Fruit fly (Drosophila melanogaster) whole organism, larva: ENCODE results near the gene Tfb5.
A peak's percentile ranks its signal among the peaks of the same experiment; 100 is the strongest.

Experiments used
- noc ChIP-seq: fragments of 200-800 bp; sonication (Bioruptor generic); optimal IDR thresholded peaks from 3 replicates; lab custom pipeline; 2019; ENCODE audit warnings: missing biosample characterization, mild to moderate bottlenecking, missing genetic modification characterization, moderate library complexity

Gene Tfb5

DNA sequence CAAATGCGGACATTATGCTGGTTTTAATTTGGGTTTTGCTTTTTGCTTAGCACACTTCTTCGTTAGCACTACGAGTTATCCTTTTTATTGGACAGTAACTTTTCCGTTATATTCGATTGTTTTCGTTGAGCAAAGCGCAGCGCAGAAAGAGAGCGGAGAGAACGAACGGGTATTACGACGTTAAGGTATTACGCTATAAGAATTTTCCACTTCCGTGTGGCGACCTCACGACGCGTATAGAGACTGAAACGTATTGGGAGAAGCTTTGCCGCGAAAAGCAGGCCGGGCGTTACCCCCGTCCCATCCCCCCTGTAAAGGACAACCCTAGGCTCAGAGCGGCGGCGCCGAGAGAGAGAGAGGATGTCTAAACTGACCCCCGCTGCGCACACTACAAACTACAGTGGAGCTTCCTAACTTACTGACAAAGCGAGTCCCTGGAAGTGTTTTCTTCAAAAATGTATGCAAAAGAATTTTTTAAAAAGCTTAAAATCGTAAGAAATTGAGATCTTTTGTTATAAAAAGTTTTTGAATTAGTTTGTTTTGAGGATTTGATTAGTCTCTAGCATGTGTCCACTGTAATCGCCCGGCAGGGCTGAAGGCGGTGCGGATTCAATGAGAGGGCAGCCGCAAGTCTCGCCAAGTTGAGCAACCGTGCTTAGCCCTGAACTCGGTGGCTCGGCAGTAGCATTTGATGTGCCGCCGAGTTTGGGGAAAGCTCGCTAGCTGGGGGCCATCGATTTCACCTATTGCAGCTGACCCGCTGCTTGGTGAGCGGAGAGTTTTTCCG, 5.8 kb downstream of the Tfb5 start:
- peak; percentile 87 for TF ChIP-seq noc (tag; lab: Kevin White, UChicago)

DNA sequence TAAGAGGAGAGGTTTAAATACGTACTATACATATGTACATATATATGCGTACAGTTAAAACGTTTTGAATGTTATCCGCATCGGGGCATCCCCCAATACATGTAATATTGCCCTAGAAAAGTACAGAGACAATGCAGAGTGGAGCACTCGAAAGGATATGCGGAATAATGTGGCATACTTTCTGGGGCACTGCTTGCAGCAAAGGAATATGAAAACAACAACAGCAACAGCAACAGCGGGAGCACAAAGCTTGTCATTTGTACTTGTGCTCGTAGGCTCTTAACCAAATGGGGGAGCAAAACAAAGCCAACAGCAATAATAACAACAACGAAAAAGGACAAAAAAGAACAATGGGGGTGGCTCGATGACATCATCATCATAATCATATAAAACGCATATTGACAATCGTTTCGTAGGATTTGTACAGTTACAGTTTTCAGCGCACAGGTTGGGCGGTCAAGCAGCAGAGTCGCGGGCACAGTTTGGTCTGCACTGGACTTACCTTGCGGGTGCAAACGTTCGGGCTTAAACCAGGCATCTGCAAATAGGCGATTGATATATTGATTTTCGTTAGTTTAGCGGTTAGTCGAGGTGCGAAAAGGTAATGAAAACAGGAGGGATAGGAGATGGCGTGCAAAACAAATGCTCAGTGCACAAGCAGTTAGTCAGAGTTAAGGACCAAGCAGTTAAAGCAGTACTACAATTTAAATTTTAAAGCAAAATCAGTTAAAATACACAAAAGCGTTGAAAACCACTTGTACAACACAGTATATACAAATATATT, 6.8 kb downstream of the Tfb5 start:
- TF ChIP-seq noc (tag; lab: Kevin White, UChicago), result no peak

DNA sequence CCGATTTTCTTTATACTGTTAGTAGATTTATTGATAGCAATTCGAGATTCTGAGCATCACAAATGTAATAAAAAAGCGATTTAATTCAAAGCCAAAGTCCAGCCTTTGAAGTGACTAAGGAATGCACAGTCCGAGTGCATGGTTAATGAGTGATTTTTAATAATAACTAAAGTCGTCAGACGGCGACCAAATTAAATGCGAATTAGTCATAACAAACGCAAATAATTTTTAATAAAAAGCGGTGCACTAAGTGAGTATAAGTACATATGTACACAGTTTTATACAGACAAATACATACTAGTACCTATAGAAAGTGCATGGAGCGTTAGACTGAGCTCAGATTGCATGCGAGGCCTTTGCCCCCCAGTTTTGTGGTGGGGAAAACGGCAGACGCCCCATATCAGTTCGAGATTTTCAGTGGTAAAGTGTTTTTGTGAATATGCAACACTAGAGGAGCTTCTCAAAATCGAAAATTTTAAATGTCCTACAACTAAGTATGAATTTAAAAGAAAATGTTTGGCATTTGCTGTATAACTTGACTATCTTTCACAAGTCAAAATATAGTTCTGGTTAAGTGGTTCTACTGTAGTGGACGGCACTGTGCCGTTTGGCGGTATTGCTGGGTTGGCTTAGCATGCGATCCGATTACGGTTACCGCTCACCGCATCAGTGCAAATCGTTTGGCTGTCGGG, 7.8 kb downstream of the Tfb5 start:
- TF ChIP-seq noc (tag; lab: Kevin White, UChicago), result no peak

DNA sequence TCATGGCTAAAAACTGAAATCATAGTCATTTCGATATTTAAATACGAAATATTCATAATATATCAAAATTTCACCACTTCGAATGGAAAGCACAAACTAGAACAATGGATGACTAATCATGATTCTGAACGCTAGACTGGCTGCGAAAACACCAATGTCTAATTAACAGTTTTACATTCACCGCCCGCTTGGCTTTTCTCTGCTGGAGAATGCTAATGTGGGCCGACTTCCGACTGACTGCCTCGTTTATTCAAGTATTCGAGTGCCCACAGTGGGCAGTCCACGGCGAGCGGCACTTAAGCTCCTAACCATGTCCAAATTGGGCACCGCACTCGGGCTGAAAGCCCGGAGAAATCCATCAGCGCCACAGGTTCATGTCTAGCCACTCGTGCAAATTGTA, 8.6 kb downstream of the Tfb5 start:
- no peak for TF ChIP-seq noc (tag; lab: Kevin White, UChicago)

DNA sequence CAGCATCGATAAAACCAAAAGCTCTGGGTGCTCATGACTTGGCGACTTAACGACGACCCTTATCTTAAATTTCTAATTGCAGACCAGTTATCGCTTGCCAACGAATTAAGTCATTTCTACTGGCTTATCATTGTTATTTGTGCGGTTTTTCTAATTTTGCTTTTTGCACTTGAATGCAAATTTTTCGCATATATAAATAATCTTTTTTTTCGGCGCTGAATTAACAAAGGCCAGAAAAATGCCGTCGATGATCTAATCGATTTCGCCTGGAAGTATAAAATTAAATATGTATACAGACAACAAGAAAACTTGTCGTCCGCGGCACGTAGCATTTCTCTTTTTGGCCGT, 9.1 kb downstream of the Tfb5 start:
- TF ChIP-seq noc (tag; lab: Kevin White, UChicago), result no peak

DNA sequence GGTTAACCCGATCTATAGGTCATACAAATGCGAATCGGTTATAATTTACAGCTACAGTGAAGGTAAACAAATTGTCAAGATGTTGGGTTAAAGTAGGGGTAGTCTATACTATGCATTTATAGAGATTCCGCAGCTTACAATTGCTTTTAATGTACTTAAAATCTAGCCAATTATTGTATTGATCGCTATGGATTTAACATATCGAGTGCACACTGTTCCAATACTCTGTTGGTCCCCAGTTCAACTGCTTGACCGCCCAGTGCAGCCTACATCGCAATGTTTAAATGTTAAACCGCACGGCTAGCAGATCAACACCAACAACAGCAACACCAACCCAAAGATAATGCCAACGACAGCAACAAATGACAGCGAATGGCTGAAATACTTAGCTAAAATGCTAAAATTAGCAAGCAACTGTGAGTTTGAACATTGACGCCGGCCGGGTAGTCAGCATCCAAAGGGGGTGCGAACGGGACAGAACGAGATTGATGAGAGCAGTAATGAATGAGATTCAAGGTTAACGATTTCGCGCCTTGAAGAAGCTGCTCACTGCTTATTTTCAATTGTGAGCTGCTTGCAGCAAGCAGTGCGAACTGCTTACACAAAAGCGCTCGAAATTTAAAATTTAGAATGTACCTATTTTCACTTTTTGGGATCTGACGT, 9.6 kb downstream of the Tfb5 start:
- no peak for TF ChIP-seq noc (tag; lab: Kevin White, UChicago)

DNA sequence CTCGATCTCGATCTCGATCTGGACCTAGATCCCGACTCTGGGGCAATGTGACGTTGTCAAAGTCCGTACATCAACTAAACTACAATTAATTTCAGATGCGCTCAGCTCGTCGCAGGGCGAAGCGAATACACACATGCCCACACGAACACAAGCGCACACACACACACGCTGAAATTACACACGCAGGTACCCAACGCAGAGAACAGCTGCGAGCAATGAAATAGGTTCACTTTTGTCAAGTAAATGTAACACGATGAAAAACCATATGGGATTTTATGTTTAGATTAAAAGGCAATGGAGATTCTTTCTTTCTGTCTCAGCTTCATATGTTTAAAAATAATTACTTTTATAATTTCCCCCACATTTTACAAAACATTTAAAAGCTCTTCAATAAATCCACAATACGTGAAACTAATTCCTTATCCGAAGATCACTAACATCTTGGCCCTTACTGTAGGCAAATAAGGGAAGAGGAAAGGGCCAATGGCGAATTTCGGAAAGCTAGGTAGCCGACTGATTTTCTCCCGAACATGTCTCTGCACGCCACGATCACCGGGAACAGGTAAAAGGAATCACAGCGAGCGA, 10.3 kb downstream of the Tfb5 start:
- peak; percentile 87 for TF ChIP-seq noc (tag; lab: Kevin White, UChicago)

DNA sequence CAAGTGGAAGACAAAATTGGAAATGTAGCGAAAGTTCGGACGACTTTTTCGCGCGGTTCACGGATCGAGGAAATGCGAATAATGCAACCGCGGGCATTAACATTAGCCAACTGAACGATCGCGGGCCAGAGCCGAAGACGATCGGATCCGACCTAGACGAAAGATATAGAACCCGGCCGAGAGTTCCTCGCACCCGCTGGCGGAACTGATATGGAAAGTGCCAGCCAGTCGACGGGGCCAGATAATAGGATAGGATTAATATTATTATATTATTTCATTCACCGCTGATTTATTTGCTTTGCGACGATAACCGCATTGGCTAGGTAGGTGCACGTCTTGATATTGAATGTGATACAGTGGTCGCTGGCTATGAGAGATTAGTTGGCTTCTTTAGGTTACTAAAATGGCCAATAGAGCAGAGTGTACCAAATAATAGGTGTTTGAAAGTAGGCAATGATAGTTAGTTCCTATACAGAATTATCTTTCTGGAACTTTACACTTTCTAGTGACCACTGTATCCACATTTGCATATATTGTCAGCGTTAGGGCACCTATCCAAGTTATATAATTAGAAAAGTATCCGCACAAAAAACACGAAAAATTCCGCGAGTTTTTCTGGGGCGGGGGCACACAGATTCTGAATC, 11.1 kb downstream of the Tfb5 start:
- TF ChIP-seq noc (tag; lab: Kevin White, UChicago), result peak; percentile 75

DNA sequence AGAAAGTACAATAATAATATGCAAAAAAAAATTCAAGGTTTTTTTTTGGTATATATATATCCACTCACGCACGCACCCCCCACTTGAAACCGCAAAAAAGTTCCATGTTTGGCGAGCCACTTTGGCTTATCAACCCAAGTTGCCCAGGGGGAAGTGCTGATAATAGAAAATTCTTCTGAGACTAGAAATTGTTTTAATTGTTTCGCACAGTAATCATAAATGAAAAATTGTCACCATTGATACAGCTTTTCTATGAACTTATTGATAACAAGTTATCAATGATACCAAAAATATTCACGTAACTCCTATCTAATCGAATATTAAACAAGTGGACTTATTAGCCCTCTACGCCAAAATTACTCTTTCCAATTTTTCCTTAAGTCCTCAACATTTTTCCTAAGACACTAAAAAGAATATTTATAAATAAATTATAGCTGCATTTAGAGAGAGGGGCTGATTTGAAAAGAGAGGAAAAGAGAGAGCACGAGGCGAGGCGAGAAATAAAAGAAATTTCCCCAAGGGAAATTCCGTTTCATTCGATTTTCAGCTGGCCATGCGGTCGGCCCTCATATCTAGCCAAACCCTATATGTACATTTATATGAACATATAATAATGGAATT, 12.0 kb downstream of the Tfb5 start:
- TF ChIP-seq noc (tag; lab: Kevin White, UChicago), result no peak

DNA sequence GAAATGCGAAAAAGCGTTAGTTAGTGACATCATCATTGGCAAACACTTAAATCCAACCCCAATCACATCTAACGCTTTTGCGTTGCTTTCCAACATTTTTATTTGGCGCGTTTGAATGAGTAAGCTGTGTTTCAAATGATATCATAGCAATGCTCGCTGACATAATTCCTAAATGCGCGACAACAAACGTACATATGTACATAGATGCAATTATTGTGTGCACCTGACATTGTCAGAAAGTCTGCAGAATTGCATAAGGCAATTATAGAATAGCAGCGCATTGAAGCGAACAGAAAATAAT, 12.4 kb downstream of the Tfb5 start:
- no peak for TF ChIP-seq noc (tag; lab: Kevin White, UChicago)

DNA sequence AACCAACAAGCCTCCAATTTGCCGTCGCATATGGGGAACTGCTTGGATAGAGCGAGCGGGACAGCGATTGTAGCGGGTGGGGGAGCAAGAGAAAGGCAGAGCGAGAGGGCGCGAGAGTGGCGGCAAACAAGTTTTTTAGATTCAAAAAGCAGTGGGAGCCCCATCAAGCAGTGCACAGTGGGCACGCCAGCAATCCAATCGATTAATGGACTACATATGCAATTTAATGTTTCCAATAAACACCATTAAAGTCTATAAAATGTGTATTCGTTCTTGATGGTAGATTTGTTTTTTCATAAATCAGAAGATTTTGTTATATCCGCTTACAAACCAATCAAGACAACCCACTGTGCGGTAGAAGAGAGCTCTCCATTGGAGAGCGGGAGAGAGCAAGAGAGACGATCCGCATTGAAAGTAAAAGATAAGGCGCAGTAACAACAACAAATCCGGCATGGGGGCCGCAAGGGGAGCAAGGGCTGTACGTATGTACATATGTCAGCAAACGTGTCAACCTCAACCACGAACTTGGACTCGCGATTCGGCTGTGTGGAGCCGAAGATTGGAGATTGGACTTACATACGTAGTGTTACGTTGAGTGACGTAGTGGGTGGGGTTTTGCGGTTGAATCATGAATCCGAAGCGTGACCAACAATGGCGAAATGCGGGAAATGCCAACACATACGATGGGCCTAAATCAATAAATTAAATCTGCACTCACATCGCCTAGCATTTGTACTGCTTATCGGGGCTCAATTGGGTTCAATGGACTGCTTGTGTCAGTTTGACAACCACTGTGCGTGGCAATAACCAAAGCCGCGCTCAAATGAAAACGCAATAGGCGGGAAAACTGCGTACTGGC, 13.0 kb downstream of the Tfb5 start:
- TF ChIP-seq noc (tag; lab: Kevin White, UChicago), result peak; percentile 96

DNA sequence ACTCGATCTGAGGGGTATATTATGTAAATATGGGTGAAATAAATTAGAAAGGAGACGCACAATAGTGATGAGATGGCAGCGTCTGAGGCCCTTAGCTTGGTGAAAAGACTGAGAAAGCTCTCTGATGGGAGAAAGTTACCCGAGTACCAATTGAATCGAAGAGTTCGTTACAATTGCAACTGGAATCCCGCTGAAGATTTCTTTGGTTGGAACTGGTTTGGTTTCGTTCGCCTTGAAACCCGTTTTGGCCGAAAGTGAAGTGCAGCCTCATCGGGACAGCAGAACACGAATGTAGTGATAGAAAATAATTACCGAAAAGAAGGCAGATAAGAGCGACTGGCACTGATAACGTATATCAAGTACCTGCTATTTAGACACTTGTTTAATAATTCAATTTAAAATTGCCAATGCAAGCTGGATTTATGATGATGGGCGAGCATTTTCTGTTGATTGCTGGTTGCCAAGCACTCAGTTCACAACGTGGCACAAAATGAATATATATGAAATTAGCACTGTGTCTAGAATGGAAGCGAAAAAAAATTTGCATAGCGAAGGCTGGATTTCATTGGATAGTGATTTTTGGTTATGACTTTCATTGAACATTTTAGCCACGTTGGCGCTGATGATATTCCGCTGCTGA, 14.2 kb downstream of the Tfb5 start:
- TF ChIP-seq noc (tag; lab: Kevin White, UChicago), result no peak

DNA sequence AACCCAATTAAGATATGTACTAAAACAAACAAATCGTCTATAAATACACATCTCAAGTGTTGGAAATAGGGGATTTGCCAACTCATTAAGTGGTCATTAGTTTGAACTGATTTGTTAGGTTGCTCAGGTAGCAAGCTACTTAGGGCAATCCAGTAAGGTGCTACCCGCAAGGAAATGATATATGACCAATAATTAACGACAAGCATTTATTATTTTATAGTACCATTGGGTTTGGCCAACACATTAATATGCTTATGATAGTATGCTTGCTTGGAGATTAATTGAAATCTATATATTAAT, 14.8 kb downstream of the Tfb5 start:
- no peak for TF ChIP-seq noc (tag; lab: Kevin White, UChicago)
